Comparison of ENCODE assay signal across 1 worm cellular context in genomic region chrIII:3902588-3903325, ce11.
TF ChIP-seq lines count a peak whose summit lies in the region.

No protein-coding gene starts in this region.

TF ChIP-seq in whole organism, L4 larva, 104 proteins besides CTCF, POLR2A, EP300 and RAD21 (continued from another document):
- TF ChIP-seq tra-1 (GFP tag; IDR thresholded peaks at IDR 0.05; lab: Robert Waterston, UW) (0 out of 2 replicates have a peak, but pooled peaks have one; percentile 8), unc-62 (GFP tag; optimal IDR thresholded peaks at IDR 0.05 in 1 of 2; lab: Kevin White, UChicago) (peak in 1 of 2 experiments; percentile 98), unc-62 (tag; optimal IDR thresholded peaks at IDR 0.05; lab: Kevin White, UChicago) (no peak), attf-4 (tag; optimal IDR thresholded peaks at IDR 0.05; lab: Kevin White, UChicago) (no peak), Y75B8A.6 (GFP tag; IDR thresholded peaks at IDR 0.05; lab: Robert Waterston, UW) (0 out of 2 replicates have a peak, but pooled peaks have one; percentile 28), daf-12 (tag; optimal IDR thresholded peaks at IDR 0.05; lab: Kevin White, UChicago) (no peak), dmd-8 (GFP tag; IDR thresholded peaks at IDR 0.05; lab: Robert Waterston, UW) (no peak), hlh-11 (tag; optimal IDR thresholded peaks at IDR 0.05; lab: Kevin White, UChicago) (peak; percentile 13), mdt-29 (GFP tag; IDR thresholded peaks at IDR 0.05; lab: Robert Waterston, UW) (peak; percentile 36; the same call in 1 of the 2 replicates), snpc-4 (tag; optimal IDR thresholded peaks at IDR 0.05; lab: Kevin White, UChicago) (no peak), hlh-30 (tag; optimal IDR thresholded peaks at IDR 0.05; lab: Kevin White, UChicago; ENCODE audit: insufficient read depth) (no peak), nhr-102 (tag; optimal IDR thresholded peaks at IDR 0.05; lab: Kevin White, UChicago) (no peak), lir-3 (tag; optimal IDR thresholded peaks at IDR 0.05; lab: Kevin White, UChicago) (no peak), ZK546.5 (tag; optimal IDR thresholded peaks at IDR 0.05; lab: Kevin White, UChicago) (no peak), lsy-2 (tag; optimal IDR thresholded peaks at IDR 0.05; lab: Kevin White, UChicago) (peak in 1 of 2 experiments; percentile 3), F37D6.2 (tag; optimal IDR thresholded peaks at IDR 0.05; lab: Kevin White, UChicago) (no peak), egl-43 (GFP tag; IDR thresholded peaks at IDR 0.05; lab: Robert Waterston, UW) (peak; percentile 64; the same call in 1 of the 2 replicates), fos-1 (tag; optimal IDR thresholded peaks at IDR 0.05; lab: Kevin White, UChicago) (no peak)
